Worm (Caenorhabditis elegans): ENCODE data around the gene ceh-63.

DNA sequence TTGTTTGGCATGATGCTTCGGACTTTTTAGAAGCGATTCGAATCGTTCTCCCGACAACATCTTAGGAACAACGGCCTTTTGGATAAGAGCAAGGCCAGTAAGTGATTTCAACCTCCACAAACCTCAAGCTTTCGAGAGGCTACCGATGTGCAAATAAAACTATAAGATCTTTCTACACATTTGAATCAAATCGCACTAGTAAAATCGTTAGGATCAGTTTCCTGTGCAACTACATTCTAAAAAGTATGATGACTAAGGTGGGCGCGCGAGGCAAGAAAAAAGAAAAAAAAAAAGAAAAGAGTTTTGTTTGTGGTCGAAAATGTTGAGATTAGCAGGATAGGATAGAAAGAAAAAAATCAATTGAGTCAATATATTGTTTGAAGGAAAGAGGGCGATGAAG, 29.1 kb downstream of the ceh-63 start, which contains the start of gene tmem-24:
- no peak for TF ChIP-seq nhr-28 (tag; optimal IDR thresholded peaks at IDR 0.05)
- no peak for TF ChIP-seq unc-130 (GFP tag; optimal IDR thresholded peaks at IDR 0.05)
- no peak for TF ChIP-seq nhr-48 (tag; optimal IDR thresholded peaks at IDR 0.05)
- no peak for TF ChIP-seq unc-39 (tag; optimal IDR thresholded peaks at IDR 0.05)
- TF ChIP-seq dve-1 (tag; optimal IDR thresholded peaks at IDR 0.05; ENCODE audit: insufficient read depth) = no peak
- no peak for TF ChIP-seq mep-1 (tag; optimal IDR thresholded peaks at IDR 0.05)
- no peak for TF ChIP-seq nhr-237 (tag; optimal IDR thresholded peaks at IDR 0.05)
- no peak for TF ChIP-seq egl-27 (tag; optimal IDR thresholded peaks at IDR 0.05)
- TF ChIP-seq lsy-2 (tag; optimal IDR thresholded peaks at IDR 0.05) = no peak
- TF ChIP-seq skn-1 (tag; optimal IDR thresholded peaks at IDR 0.05) = no peak
- TF ChIP-seq mes-2 (tag; optimal IDR thresholded peaks at IDR 0.05; ENCODE audit: poor library complexity, severe bottlenecking) = no peak
- no peak for TF ChIP-seq fos-1 (tag; optimal IDR thresholded peaks at IDR 0.05)
- TF ChIP-seq aha-1 (tag) = no peak
